Fruit fly (Drosophila melanogaster): ENCODE results near the gene CG14005.

- TF ChIP-seq CG8478 (optimal IDR thresholded peaks at IDR 0.05) (no peak), CTCF (optimal IDR thresholded peaks at IDR 0.05) (no peak)
These were observed 2.3 kb upstream of the CG14005 start for dm6 chr2L:5804077-5804476.

All from S2 (cell line).